Worm (Caenorhabditis elegans) whole organism, L4 larva: ENCODE measurements around the gene sec-6.

Source experiments
- F10B5.3 ChIP-seq: sonication (generic microtip); optimal IDR thresholded peaks from 2 replicates; lab custom pipeline; 2016; ENCODE audit warnings: mild to moderate bottlenecking, missing genetic modification characterization, missing compliant biosample characterization
- Y105C5A.15 ChIP-seq: fragments of 200-800 bp; sonication (Bioruptor generic); IDR thresholded peaks from 2 replicates; pipeline ENCODE4 v1.3.6; 2022; ENCODE audit warnings: missing genetic modification characterization, missing compliant biosample characterization
- lin-13 ChIP-seq: fragments of 150-350 bp; optimal IDR thresholded peaks from 2 replicates; lab custom pipeline; 2014; ENCODE audit warnings: missing biosample characterization, missing genetic modification reagents, missing genetic modification characterization
- mep-1 ChIP-seq: fragments of 150-350 bp; sonication (generic microtip); optimal IDR thresholded peaks from 3 replicates; lab custom pipeline; 2014; ENCODE audit warnings: missing biosample characterization, missing genetic modification characterization

ce11 chrII:5311746-5312145, 47.6 kb upstream of the sec-6 start, which contains the start of gene gcy-12:
- TF ChIP-seq Y105C5A.15 = no peak
- no peak for TF ChIP-seq F10B5.3 (tag; lab: Kevin White, UChicago)
- no peak for TF ChIP-seq lin-13
- no peak for TF ChIP-seq mep-1 (tag; lab: Kevin White, UChicago)
